Worm (Caenorhabditis elegans): ENCODE results near the gene srw-7.

- TF ChIP-seq ZK185.1 (tag; optimal IDR thresholded peaks at IDR 0.05; ENCODE audit: poor library complexity, severe bottlenecking) (no peak), dpff-1 (tag; optimal IDR thresholded peaks at IDR 0.05) (no peak), Y53F4B.3 (GFP tag; IDR thresholded peaks at IDR 0.05) (no peak), unc-130 (GFP tag; optimal IDR thresholded peaks at IDR 0.05) (no peak), nhr-27 (tag; optimal IDR thresholded peaks at IDR 0.05) (no peak), ets-4 (GFP tag; optimal IDR thresholded peaks at IDR 0.05) (no peak), hmg-20 (GFP tag; IDR thresholded peaks at IDR 0.05) (no peak), dpl-1 (GFP tag; optimal IDR thresholded peaks at IDR 0.05) (no peak), tbx-9 (tag; optimal IDR thresholded peaks at IDR 0.05; ENCODE audit: borderline replicate concordance) (no peak)
Observed at ce11 chrV:3784167-3784734, 21.8 kb upstream of the srw-7 start, which contains the start of gene R08F11.1.
